Worm (Caenorhabditis elegans) whole organism, young adult: Measurements from ENCODE around the gene C45G9.11.

Source experiments
- T26A5.8 ChIP-seq: sonication (generic microtip); optimal IDR thresholded peaks from 2 replicates; lab custom pipeline; 2016; ENCODE audit warnings: missing genetic modification characterization, missing compliant biosample characterization
- ceh-27 ChIP-seq: fragments of 200-800 bp; sonication (Bioruptor generic); optimal IDR thresholded peaks from 2 replicates; lab custom pipeline; 2018; ENCODE audit warnings: mild to moderate bottlenecking, missing genetic modification characterization, moderate library complexity, missing compliant biosample characterization
- die-1 ChIP-seq: sonication (generic microtip); optimal IDR thresholded peaks from 2 replicates; lab custom pipeline; 2016; ENCODE audit warnings: missing genotype, mild to moderate bottlenecking, missing genetic modification characterization, missing compliant biosample characterization
- dpl-1 ChIP-seq: fragments of 150-350 bp; optimal IDR thresholded peaks from 2 replicates; lab custom pipeline; 2014; ENCODE audit warnings: missing biosample characterization, missing genetic modification reagents, missing genetic modification characterization
- efl-1 ChIP-seq: fragments of 150-350 bp; optimal IDR thresholded peaks from 2 replicates; lab custom pipeline; 2014; ENCODE audit warnings: missing biosample characterization, missing genetic modification reagents, missing genetic modification characterization
- snpc-4 ChIP-seq, 5 experiments: fragments of 150-350 bp in 1 of 5; sonication (generic microtip) in 4 of 5; optimal IDR thresholded peaks; 2 replicates each; lab custom pipeline; 2014 to 2018; ENCODE audit warnings: missing genetic modification characterization in 5 of 5, missing biosample characterization in 3 of 5, antibody characterized with exemption in 2 of 5, mild to moderate bottlenecking in 2 of 5, missing compliant biosample characterization in 2 of 5, missing genotype in 2 of 5, moderate library complexity in 2 of 5, missing genetic modification reagents in 1 of 5
- unc-62 ChIP-seq: fragments of 150-350 bp; optimal IDR thresholded peaks from 2 replicates; lab custom pipeline; 2014; ENCODE audit warnings: missing biosample characterization, missing genetic modification reagents, missing genetic modification characterization
- ztf-3 ChIP-seq: fragments of 200-800 bp; sonication (Bioruptor generic); optimal IDR thresholded peaks from 2 replicates; lab custom pipeline; 2018; ENCODE audit warnings: mild to moderate bottlenecking, missing genetic modification characterization, missing compliant biosample characterization

ce11 chrIII:5092345-5092744, 23.8 kb upstream of the C45G9.11 start:
- TF ChIP-seq die-1 (tag; lab: Kevin White, UChicago) (no peak), dpl-1 (GFP tag; lab: Kevin White, UChicago) (no peak), ztf-3 (no peak), T26A5.8 (tag; lab: Kevin White, UChicago) (no peak), ceh-27 (no peak), unc-62 (GFP tag; lab: Kevin White, UChicago) (no peak), snpc-4 (GFP tag; optimal IDR thresholded peaks at IDR 0.05; lab: Kevin White, UChicago) (no peak), snpc-4 (tag; optimal IDR thresholded peaks at IDR 0.05; lab: Kevin White, UChicago) (no peak), efl-1 (GFP tag; lab: Kevin White, UChicago) (no peak)
